Fruit fly (Drosophila melanogaster): ENCODE results near the gene kdn.

- no peak for TF ChIP-seq CG1620 (GFP tag; optimal IDR thresholded peaks at IDR 0.05)
- no peak for TF ChIP-seq CG7045 (GFP tag; optimal IDR thresholded peaks at IDR 0.05)
- TF ChIP-seq Clk (GFP tag; optimal IDR thresholded peaks at IDR 0.05): no peak
- no peak for TF ChIP-seq CG5204 (GFP tag; optimal IDR thresholded peaks at IDR 0.05)
- TF ChIP-seq CG12768 (GFP tag; optimal IDR thresholded peaks at IDR 0.05): no peak
- TF ChIP-seq toe (GFP tag; optimal IDR thresholded peaks at IDR 0.05): no peak
Observed at dm6 chrX:6310408-6310807, 40.0 kb upstream of the kdn start.
